Worm (Caenorhabditis elegans) whole organism, late embryonic: ENCODE data around the gene atf-4.

Source experiments
- ama-1 ChIP-seq: fragments of 150-350 bp; optimal IDR thresholded peaks from 2 replicates; lab custom pipeline; 2014
- ceh-19 ChIP-seq: fragments of 200-800 bp; sonication (Bioruptor generic); optimal IDR thresholded peaks from 2 replicates; lab custom pipeline; 2018; ENCODE audit warnings: mild to moderate bottlenecking, missing genetic modification characterization, missing compliant biosample characterization
- ceh-9 ChIP-seq: sonication (generic microtip); optimal IDR thresholded peaks from 2 replicates; lab custom pipeline; 2016; ENCODE audit warnings: mild to moderate bottlenecking, missing genetic modification characterization, inconsistent platforms, missing compliant biosample characterization
- fax-1 ChIP-seq: sonication (generic microtip); optimal IDR thresholded peaks from 2 replicates; lab custom pipeline; 2016; ENCODE audit warnings: missing genotype, missing genetic modification characterization, missing compliant biosample characterization
- tbx-7 ChIP-seq: sonication (generic microtip); optimal IDR thresholded peaks from 2 replicates; lab custom pipeline; 2016; ENCODE audit warnings: missing genotype, missing genetic modification characterization, missing compliant biosample characterization

ce11 chrX:14775222-14775621 is 35.4 kb downstream of the atf-4 start:
- TF ChIP-seq tbx-7 (no peak), fax-1 (no peak), ama-1 (lab: Kevin White, UChicago) (no peak), ceh-9 (tag; lab: Kevin White, UChicago) (no peak), ceh-19 (GFP tag; lab: Kevin White, UChicago) (no peak)
